Fruit fly (Drosophila melanogaster) whole organism, embryonic: ENCODE measurements around the gene CG10738.

Experiments used
- Antp ChIP-seq: fragments of 200-800 bp; sonication (Bioruptor generic); optimal IDR thresholded peaks from 3 replicates; lab custom pipeline; 2016; ENCODE audit warnings: missing biosample characterization, missing genetic modification characterization
- B-H2 ChIP-seq: fragments of 200-800 bp; sonication (Bioruptor generic); optimal IDR thresholded peaks from 2 replicates; lab custom pipeline; 2018; ENCODE audit warnings: missing biosample characterization, mild to moderate bottlenecking, missing genetic modification characterization
- CG10147 ChIP-seq: fragments of 200-800 bp; sonication (Bioruptor generic); optimal IDR thresholded peaks from 2 replicates; lab custom pipeline; 2019; ENCODE audit warnings: missing biosample characterization, mild to moderate bottlenecking, missing genetic modification characterization, moderate library complexity
- CG10959 ChIP-seq: fragments of 200-800 bp; sonication (Bioruptor generic); IDR thresholded peaks from 2 replicates; pipeline ENCODE4 v1.3.6; 2022; ENCODE audit warnings: missing biosample characterization, missing genetic modification characterization
- CG11695 ChIP-seq: fragments of 200-800 bp; sonication (Bioruptor generic); IDR thresholded peaks from 3 replicates; pipeline ENCODE4 v1.3.6; 2022; ENCODE audit warnings: missing biosample characterization, missing genetic modification characterization
- CG11696 ChIP-seq: fragments of 200-800 bp; sonication (Bioruptor generic); IDR thresholded peaks from 2 replicates; pipeline ENCODE4 v1.3.6; 2022; ENCODE audit warnings: missing biosample characterization, missing genetic modification characterization
- CG12219 ChIP-seq: fragments of 200-800 bp; sonication (Bioruptor generic); optimal IDR thresholded peaks from 3 replicates; lab custom pipeline; 2018; ENCODE audit warnings: missing biosample characterization, mild to moderate bottlenecking, missing genetic modification characterization
- CG15073 ChIP-seq: fragments of 200-800 bp; sonication (Bioruptor generic); optimal IDR thresholded peaks from 2 replicates; lab custom pipeline; 2016; ENCODE audit warnings: missing biosample characterization, missing genetic modification characterization
- CG16779 ChIP-seq: fragments of 200-800 bp; sonication (Bioruptor generic); IDR thresholded peaks from 2 replicates; pipeline ENCODE4 v1.3.6; 2022; ENCODE audit warnings: missing biosample characterization, missing genetic modification characterization
- CG3065 ChIP-seq: fragments of 200-800 bp; sonication (Bioruptor generic); optimal IDR thresholded peaks from 2 replicates; lab custom pipeline; 2016; ENCODE audit warnings: missing biosample characterization, missing genetic modification characterization
- CG33557 ChIP-seq: fragments of 200-800 bp; sonication (Bioruptor generic); optimal IDR thresholded peaks from 2 replicates; lab custom pipeline; 2019; ENCODE audit warnings: missing biosample characterization, mild to moderate bottlenecking, missing genetic modification characterization, moderate library complexity
- CG3995 ChIP-seq: fragments of 200-800 bp; sonication (Bioruptor generic); optimal IDR thresholded peaks from 3 replicates; lab custom pipeline; 2016; ENCODE audit warnings: missing biosample characterization, missing genetic modification characterization
- CG4617 ChIP-seq: fragments of 200-800 bp; sonication (Bioruptor generic); optimal IDR thresholded peaks from 3 replicates; lab custom pipeline; 2016; ENCODE audit warnings: missing biosample characterization, missing genetic modification characterization, borderline replicate concordance
- CG6689 ChIP-seq: fragments of 200-800 bp; sonication (Bioruptor generic); IDR thresholded peaks from 2 replicates; pipeline ENCODE4 v1.3.6; 2022; ENCODE audit warnings: missing biosample characterization, missing genetic modification characterization
- CG7786 ChIP-seq: fragments of 200-800 bp; sonication (Bioruptor generic); optimal IDR thresholded peaks from 2 replicates; lab custom pipeline; 2016; ENCODE audit warnings: missing biosample characterization, missing genetic modification characterization
- CG9727 ChIP-seq: fragments of 200-800 bp; sonication (Bioruptor generic); optimal IDR thresholded peaks from 3 replicates; lab custom pipeline; 2017; ENCODE audit warnings: missing biosample characterization, mild to moderate bottlenecking, missing genetic modification characterization
- CTCF ChIP-seq: fragments of 200-800 bp; sonication (Bioruptor generic); optimal IDR thresholded peaks from 2 replicates; lab custom pipeline; 2017; ENCODE audit warnings: missing biosample characterization, mild to moderate bottlenecking, missing genetic modification characterization, moderate library complexity
- Deaf1 ChIP-seq: fragments of 200-800 bp; optimal IDR thresholded peaks from 3 replicates; lab custom pipeline; 2019; ENCODE audit warnings: missing biosample characterization, mild to moderate bottlenecking, missing genetic modification characterization, moderate library complexity
- Med ChIP-seq: fragments of 200-800 bp; sonication (Bioruptor generic); peaks from one replicate; lab custom pipeline; 2016; ENCODE audit warnings: missing biosample characterization, missing genetic modification characterization, mild to moderate bottlenecking, inconsistent platforms, moderate library complexity
- Optix ChIP-seq: fragments of 200-800 bp; sonication (Bioruptor generic); IDR thresholded peaks from 3 replicates; pipeline ENCODE4 v1.3.6; 2022; ENCODE audit warnings: missing biosample characterization, missing genetic modification characterization
- Sox100B ChIP-seq: fragments of 200-800 bp; sonication (Bioruptor generic); optimal IDR thresholded peaks from 3 replicates; lab custom pipeline; 2018; ENCODE audit warnings: missing biosample characterization, mild to moderate bottlenecking, missing genetic modification characterization
- Trl ChIP-seq, 3 experiments: fragments of >200 bp in 2 of 3; fragments of 200-800 bp in 1 of 3; sonication (Bioruptor generic) in 1 of 3; optimal IDR thresholded peaks; 2 replicates in 1 of 3; 3 replicates in 2 of 3; lab custom pipeline; 2016 to 2017; ENCODE audit warnings: missing biosample characterization in 1 of 3, missing genetic modification characterization in 1 of 3
- amos ChIP-seq: fragments of 200-800 bp; sonication (Bioruptor generic); IDR thresholded peaks from 2 replicates; pipeline ENCODE4 v1.3.6; 2022; ENCODE audit warnings: missing biosample characterization, missing genetic modification characterization; ENCODE audit not compliant: partially characterized antibody
- cas ChIP-seq: fragments of 200-800 bp; sonication (Bioruptor generic); IDR thresholded peaks from 2 replicates; pipeline ENCODE4 v1.3.6; 2022; ENCODE audit warnings: missing biosample characterization, missing genetic modification characterization
- chif ChIP-seq, 2 experiments: fragments of 200-800 bp; sonication (Bioruptor generic); optimal IDR thresholded peaks; 3 replicates each; lab custom pipeline; 2016; ENCODE audit warnings: missing biosample characterization in 2 of 2, missing genetic modification characterization in 2 of 2
- chinmo ChIP-seq: fragments of 200-800 bp; sonication (Bioruptor generic); IDR thresholded peaks from 4 replicates; pipeline ENCODE4 v1.3.6; 2022; ENCODE audit warnings: missing biosample characterization, missing genetic modification characterization; ENCODE audit not compliant: partially characterized antibody
- crp ChIP-seq, 2 experiments: fragments of 200-800 bp; sonication (Bioruptor generic); optimal IDR thresholded peaks; 2 replicates in 1 of 2; 3 replicates in 1 of 2; lab custom pipeline; 2017; ENCODE audit warnings: missing biosample characterization in 2 of 2, missing genetic modification characterization in 2 of 2, mild to moderate bottlenecking in 1 of 2, moderate library complexity in 1 of 2
- dmrt99B ChIP-seq: fragments of 200-800 bp; sonication (Bioruptor generic); optimal IDR thresholded peaks from 2 replicates; lab custom pipeline; 2018; ENCODE audit warnings: missing biosample characterization, mild to moderate bottlenecking, missing genetic modification characterization, moderate library complexity
- esg ChIP-seq: fragments of 200-800 bp; sonication (Bioruptor generic); conservative IDR thresholded peaks from 2 replicates; pipeline ENCODE4 v1.3.6; 2022; ENCODE audit warnings: missing biosample characterization, missing genetic modification characterization
- ewg ChIP-seq: fragments of 200-800 bp; sonication (Bioruptor generic); optimal IDR thresholded peaks from 3 replicates; lab custom pipeline; 2017; ENCODE audit warnings: mild to moderate bottlenecking, missing biosample characterization, missing genetic modification reagents, missing genetic modification characterization
- exex ChIP-seq: fragments of 200-800 bp; sonication (Bioruptor generic); optimal IDR thresholded peaks from 4 replicates; lab custom pipeline; 2018; ENCODE audit warnings: missing biosample characterization, mild to moderate bottlenecking, missing genetic modification characterization, moderate library complexity
- fd102C ChIP-seq: fragments of 200-800 bp; sonication (Bioruptor generic); optimal IDR thresholded peaks from 2 replicates; lab custom pipeline; 2018; ENCODE audit warnings: missing biosample characterization, mild to moderate bottlenecking, missing genetic modification characterization, moderate library complexity
- fd96Cb ChIP-seq: fragments of 200-800 bp; sonication (Bioruptor generic); optimal IDR thresholded peaks from 2 replicates; lab custom pipeline; 2018; ENCODE audit warnings: missing biosample characterization, mild to moderate bottlenecking, missing genetic modification characterization, moderate library complexity
- fru ChIP-seq: fragments of >200 bp; optimal IDR thresholded peaks from 2 replicates; lab custom pipeline; 2017
- grn ChIP-seq: fragments of 200-800 bp; sonication (Bioruptor generic); optimal IDR thresholded peaks from 3 replicates; lab custom pipeline; 2017; ENCODE audit warnings: missing biosample characterization, missing genetic modification characterization
- ham ChIP-seq: fragments of 200-800 bp; sonication (Bioruptor generic); IDR thresholded peaks from 2 replicates; pipeline ENCODE4 v1.3.6; 2022; ENCODE audit warnings: missing biosample characterization, missing genetic modification characterization
- jing ChIP-seq: fragments of 200-800 bp; sonication (Bioruptor generic); optimal IDR thresholded peaks from 2 replicates; lab custom pipeline; 2018; ENCODE audit warnings: missing biosample characterization, mild to moderate bottlenecking, missing genetic modification characterization
- lmd ChIP-seq: fragments of 200-800 bp; sonication (Bioruptor generic); IDR thresholded peaks from 2 replicates; pipeline ENCODE4 v1.3.6; 2022; ENCODE audit warnings: missing biosample characterization, missing genetic modification characterization
- nmo ChIP-seq: fragments of 200-800 bp; sonication (Bioruptor generic); optimal IDR thresholded peaks from 2 replicates; lab custom pipeline; 2018; ENCODE audit warnings: missing biosample characterization, mild to moderate bottlenecking, missing genetic modification characterization, moderate library complexity
- row ChIP-seq: fragments of 200-800 bp; sonication (Bioruptor generic); IDR thresholded peaks from 3 replicates; pipeline ENCODE4 v1.3.6; 2022; ENCODE audit warnings: missing biosample characterization, missing genetic modification characterization
- schlank ChIP-seq: fragments of 200-800 bp; sonication (Bioruptor generic); optimal IDR thresholded peaks from 2 replicates; lab custom pipeline; 2018; ENCODE audit warnings: missing biosample characterization, mild to moderate bottlenecking, missing genetic modification characterization
- sd ChIP-seq: fragments of 200-800 bp; sonication (Bioruptor generic); optimal IDR thresholded peaks from 3 replicates; lab custom pipeline; 2018; ENCODE audit warnings: missing biosample characterization, mild to moderate bottlenecking, missing genetic modification characterization, moderate library complexity
- sens-2 ChIP-seq: fragments of 200-800 bp; sonication (Bioruptor generic); IDR thresholded peaks from 2 replicates; pipeline ENCODE4 v1.3.6; 2022; ENCODE audit warnings: missing biosample characterization, missing genetic modification characterization
- so ChIP-seq: fragments of 200-800 bp; sonication (Bioruptor generic); IDR thresholded peaks from 3 replicates; pipeline ENCODE4 v1.3.6; 2022; ENCODE audit warnings: missing biosample characterization, missing genetic modification characterization
- tap ChIP-seq: fragments of 200-800 bp; optimal IDR thresholded peaks from 3 replicates; lab custom pipeline; 2019; ENCODE audit warnings: missing biosample characterization, mild to moderate bottlenecking, missing genetic modification characterization, moderate library complexity
- tgo ChIP-seq: fragments of 200-800 bp; sonication (Bioruptor generic); IDR thresholded peaks from 3 replicates; pipeline ENCODE4 v1.3.6; 2022; ENCODE audit warnings: missing biosample characterization, missing genetic modification characterization
- z ChIP-seq: fragments of 200-800 bp; sonication (Bioruptor generic); IDR thresholded peaks from 3 replicates; pipeline ENCODE4 v1.3.6; 2022; ENCODE audit warnings: missing biosample characterization, missing genetic modification characterization
- zfh2 ChIP-seq: fragments of 200-800 bp; sonication (Bioruptor generic); optimal IDR thresholded peaks from 2 replicates; lab custom pipeline; 2016; ENCODE audit warnings: missing biosample characterization, missing genetic modification characterization

Gene CG10738

DNA sequence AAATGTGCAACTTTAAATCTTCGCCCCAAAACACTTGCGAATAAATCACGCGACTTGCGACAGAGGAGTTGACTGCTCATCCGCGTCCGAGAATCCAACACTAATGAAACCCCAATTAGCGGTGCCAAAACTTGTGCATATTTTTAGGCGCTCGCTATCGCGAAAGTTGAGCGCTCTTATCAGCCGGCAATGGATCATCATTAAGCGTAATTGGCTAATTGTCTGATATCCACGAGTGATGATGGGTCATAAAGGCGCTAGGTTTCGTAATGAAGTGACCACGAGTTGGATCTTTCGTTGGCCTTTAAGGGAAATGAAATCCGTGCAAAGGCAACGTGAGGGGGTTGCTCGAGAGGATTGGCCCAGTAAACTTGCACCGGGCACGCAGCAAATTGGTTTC, 4.2 kb downstream of the CG10738 start (continued):
- TF ChIP-seq CG15073 (no peak), jing (GFP tag; lab: Kevin White, UChicago) (no peak), CG9727 (no peak), chif (GFP tag; optimal IDR thresholded peaks at IDR 0.05; lab: Kevin White, UChicago) (no peak), B-H2 (GFP tag; lab: Kevin White, UChicago) (peak; percentile 3), Optix (no peak), CG3995 (no peak), CG7786 (GFP tag; lab: Kevin White, UChicago) (no peak)
- TF ChIP-seq, all 482 proteins: peak for 4

DNA sequence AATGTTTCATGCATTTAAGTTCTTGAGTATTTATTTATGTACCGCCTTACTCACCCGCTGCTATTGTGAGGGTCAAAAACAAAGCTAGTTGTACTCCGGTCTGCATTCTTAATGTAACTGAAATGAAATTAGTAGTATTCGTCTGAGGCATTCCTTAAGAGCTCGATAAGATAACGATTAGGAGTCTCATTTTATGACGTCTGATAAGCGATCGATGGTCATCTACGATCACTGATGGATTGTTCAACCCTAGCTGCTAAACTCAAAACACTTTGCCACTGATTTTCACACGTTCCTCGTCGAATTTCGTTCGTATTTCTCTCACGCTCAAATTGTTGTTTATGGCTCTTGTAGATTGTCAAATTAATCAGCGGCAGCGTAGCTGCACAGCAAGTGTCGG, 6.6 kb downstream of the CG10738 start, which contains the start of gene CG10116:
Gene CG10116, minus strand, starts transcription at position 106 of the 400 bp plus-strand sequence.
- 0 out of 4 replicates have a peak, but pooled peaks have one; percentile 38 for TF ChIP-seq chinmo
- no peak for TF ChIP-seq CG33557 (GFP tag; lab: Kevin White, UChicago)
- no peak for TF ChIP-seq schlank (tag; lab: Kevin White, UChicago)
- TF ChIP-seq CG9727: no peak
- no peak for TF ChIP-seq ham (GFP tag; lab: Robert Waterston, UW)
- no peak for TF ChIP-seq lmd (GFP tag; lab: Robert Waterston, UW)
- peak; percentile 43; the same call in 1 of the 2 replicates for TF ChIP-seq sens-2 (GFP tag; lab: Robert Waterston, UW)
- peak; percentile 70 for TF ChIP-seq grn (GFP tag; lab: Kevin White, UChicago)
- peak; percentile 78 for TF ChIP-seq exex (tag; lab: Kevin White, UChicago)
- peak; percentile 87 for TF ChIP-seq sd
- TF ChIP-seq, all 482 proteins: peak for 5

DNA sequence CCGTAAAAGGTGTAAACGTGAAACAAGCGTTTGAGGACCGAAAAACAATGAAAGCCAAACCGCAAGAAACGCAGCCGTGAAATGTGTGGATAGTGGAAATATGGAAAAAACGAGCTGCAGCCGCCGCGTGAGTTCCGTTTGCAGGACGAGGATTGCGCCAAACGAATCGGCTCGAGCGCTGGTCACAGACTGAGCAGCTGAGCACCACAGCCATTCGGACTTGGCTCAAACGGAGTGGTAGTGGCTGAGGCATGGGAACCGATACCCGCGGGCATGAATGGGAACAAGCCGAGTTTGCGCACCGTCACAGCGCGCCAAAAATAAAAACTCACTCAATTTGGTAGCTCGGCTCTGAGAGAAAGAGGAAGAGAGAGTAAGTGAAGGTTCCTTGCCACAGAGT, 24.0 kb downstream of the CG10738 start, which contains the start of gene CG10089:
Gene CG10089, minus strand, starts transcription at position 181 of the 400 bp plus-strand sequence.
- peak; percentile 50 for TF ChIP-seq Med (GFP tag; lab: Kevin White, UChicago)
- TF ChIP-seq amos: peak; percentile 14; the same call in 1 of the 2 replicates
- TF ChIP-seq CG3065: no peak
- no peak for TF ChIP-seq fd102C (GFP tag; lab: Kevin White, UChicago)
- TF ChIP-seq Deaf1 (tag; lab: Kevin White, UChicago): peak; percentile 59
- no peak for TF ChIP-seq zfh2 (GFP tag; lab: Kevin White, UChicago)
- no peak for TF ChIP-seq CTCF (GFP tag; lab: Kevin White, UChicago)
- peak; percentile 93 for TF ChIP-seq z (GFP tag; lab: Robert Waterston, UW)
- TF ChIP-seq Trl (optimal IDR thresholded peaks at IDR 0.05; lab: Kevin White, UChicago): peak in 1 of 2 experiments; percentile 11
- no peak for TF ChIP-seq Trl (GFP tag; optimal IDR thresholded peaks at IDR 0.05; lab: Kevin White, UChicago)
- TF ChIP-seq ewg (GFP tag; lab: Kevin White, UChicago): peak; percentile 56
- TF ChIP-seq CG16779: peak; percentile 56; the same call in 1 of the 2 replicates

DNA sequence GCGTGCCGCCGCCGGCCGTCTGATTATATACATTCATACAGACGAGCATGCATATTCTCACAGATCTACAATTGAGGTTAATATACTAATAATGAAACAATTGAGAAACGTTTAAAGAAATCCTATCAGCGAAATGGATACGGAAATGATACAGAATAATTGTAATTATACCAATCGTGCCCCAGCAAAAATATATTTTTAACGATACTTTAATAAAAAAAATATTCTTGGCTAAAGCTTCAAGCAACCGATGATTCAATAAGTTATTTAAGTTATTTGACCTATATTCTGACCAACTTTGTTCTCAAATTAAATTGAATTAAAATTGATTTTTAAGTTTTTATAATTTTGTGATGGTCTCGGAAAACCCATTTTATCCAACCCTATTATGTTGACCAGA, 25.5 kb downstream of the CG10738 start:
- TF ChIP-seq Sox100B (GFP tag; lab: Kevin White, UChicago): peak; percentile 27
- no peak for TF ChIP-seq CG4617 (GFP tag; lab: Kevin White, UChicago)
- no peak for TF ChIP-seq Antp (GFP tag; lab: Kevin White, UChicago)
- TF ChIP-seq dmrt99B: peak; percentile 25
- no peak for TF ChIP-seq CG10959 (GFP tag; lab: Robert Waterston, UW)
- peak; percentile 37 for TF ChIP-seq tap (tag; lab: Kevin White, UChicago)
- no peak for TF ChIP-seq fru (lab: Kevin White, UChicago)
- TF ChIP-seq CG11696 (GFP tag; lab: Robert Waterston, UW): peak; percentile 69
- TF ChIP-seq CG6689 (GFP tag; lab: Robert Waterston, UW): peak; percentile 36
- TF ChIP-seq nmo (GFP tag; lab: Kevin White, UChicago): peak; percentile 43
- TF ChIP-seq so (GFP tag; lab: Robert Waterston, UW): 0 out of 3 replicates have a peak, but pooled peaks have one; percentile 32
- TF ChIP-seq row (GFP tag; lab: Robert Waterston, UW): 0 out of 3 replicates have a peak, but pooled peaks have one; percentile 5
- TF ChIP-seq esg (GFP tag; lab: Robert Waterston, UW): 0 out of 2 replicates have a peak, but pooled peaks have one; percentile 10
- no peak for TF ChIP-seq crp (GFP tag; optimal IDR thresholded peaks at IDR 0.05; lab: Kevin White, UChicago)
- TF ChIP-seq cas: no peak
- peak; percentile 27; the same call in 1 of the 3 replicates for TF ChIP-seq tgo (GFP tag; lab: Robert Waterston, UW)
- TF ChIP-seq CG10147 (GFP tag; lab: Kevin White, UChicago): peak; percentile 11
- TF ChIP-seq CG11695 (GFP tag; lab: Robert Waterston, UW): 0 out of 3 replicates have a peak, but pooled peaks have one; percentile 9
- no peak for TF ChIP-seq CG12219 (GFP tag; lab: Kevin White, UChicago)
- TF ChIP-seq fd96Cb (tag; lab: Kevin White, UChicago): peak; percentile 24
